Worm (Caenorhabditis elegans): ENCODE measurements around the gene C15C8.8.

The C15C8.8 gene

DNA sequence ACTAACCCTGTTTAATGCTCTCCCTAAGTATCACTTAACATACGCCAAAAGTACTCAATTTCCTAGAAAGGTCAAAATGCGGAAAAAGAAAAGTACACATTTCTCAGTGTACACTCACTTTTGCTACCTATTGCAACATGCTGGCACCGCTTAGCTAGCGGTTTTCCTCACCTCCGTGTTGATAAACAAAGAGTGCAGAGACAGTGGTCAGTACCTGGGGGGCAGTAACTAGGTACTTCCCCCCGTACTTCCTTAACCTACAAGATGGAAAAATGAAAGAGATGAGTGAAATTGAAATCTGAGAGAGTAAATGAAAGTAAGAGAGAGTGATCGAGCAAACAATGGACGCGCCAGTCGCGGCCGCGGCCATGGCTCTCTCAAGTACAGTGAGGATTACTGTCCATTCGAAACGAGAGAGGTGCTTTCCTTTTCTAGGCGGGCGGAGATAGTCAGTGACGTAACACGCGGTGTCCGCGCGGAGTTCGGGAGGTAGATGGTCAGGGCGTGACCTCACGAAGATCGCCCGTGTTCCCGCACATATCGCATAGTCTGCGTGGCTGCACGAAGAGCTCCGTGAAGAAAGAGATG is 16.0 kb downstream of the C15C8.8 start, which contains the start of gene cky-1:
Gene cky-1, plus strand, starts transcription at position 538 of the 588 bp plus-strand sequence.
- peak; percentile 26 for TF ChIP-seq ham-2 (GFP tag; optimal IDR thresholded peaks at IDR 0.05)
- no peak for TF ChIP-seq nhr-28 (tag; optimal IDR thresholded peaks at IDR 0.05)
- TF ChIP-seq zip-8 (tag; optimal IDR thresholded peaks at IDR 0.05), result peak; percentile 32

DNA sequence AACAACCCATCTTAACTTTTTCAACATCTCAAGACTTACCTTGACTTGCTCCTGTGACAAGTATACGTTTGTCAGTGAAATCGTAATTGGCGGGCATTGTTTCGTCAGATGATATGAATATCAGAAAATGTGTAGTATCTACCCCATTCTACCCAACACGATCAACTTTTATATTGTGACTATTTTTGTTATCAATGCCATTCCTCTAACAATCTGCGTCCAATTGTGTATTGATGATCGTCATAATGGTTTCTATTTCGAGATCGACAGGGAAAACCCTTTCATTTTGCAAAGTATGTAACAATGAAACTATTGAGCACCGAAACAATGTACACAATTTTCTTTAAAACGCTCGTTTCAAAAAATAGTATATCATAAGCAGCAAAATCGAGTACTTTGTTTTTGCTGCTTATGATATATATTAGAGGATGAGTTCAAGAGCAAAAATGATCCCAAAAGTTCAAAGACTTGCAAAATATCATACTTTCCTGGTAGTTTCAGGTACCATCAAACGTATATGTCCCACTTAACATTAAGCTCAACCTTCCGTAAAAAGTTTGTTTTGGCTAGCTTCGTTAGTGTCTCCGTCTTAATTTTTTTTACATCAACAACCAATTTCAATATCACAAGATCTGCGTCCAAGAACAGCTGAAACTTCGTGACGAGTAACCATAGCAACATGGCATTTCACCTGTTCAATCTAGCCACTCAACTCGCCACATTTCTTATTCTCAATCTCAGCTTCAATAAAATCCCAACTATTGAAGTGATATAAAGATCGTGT is 18.6 kb downstream of the C15C8.8 start, which contains the start of the genes dhs-21 and xbx-9:
Gene dhs-21, minus strand, starts transcription at position 181 of the 784 bp plus-strand sequence.
Gene xbx-9, plus strand, starts transcription at position 734 of the 784 bp plus-strand sequence.
- TF ChIP-seq lin-32 (GFP tag; optimal IDR thresholded peaks at IDR 0.05) (no peak), nhr-12 (tag; optimal IDR thresholded peaks at IDR 0.05) (no peak), pha-4 (tag; optimal IDR thresholded peaks at IDR 0.05) (no peak), ceh-39 (tag; optimal IDR thresholded peaks at IDR 0.05) (no peak)

DNA sequence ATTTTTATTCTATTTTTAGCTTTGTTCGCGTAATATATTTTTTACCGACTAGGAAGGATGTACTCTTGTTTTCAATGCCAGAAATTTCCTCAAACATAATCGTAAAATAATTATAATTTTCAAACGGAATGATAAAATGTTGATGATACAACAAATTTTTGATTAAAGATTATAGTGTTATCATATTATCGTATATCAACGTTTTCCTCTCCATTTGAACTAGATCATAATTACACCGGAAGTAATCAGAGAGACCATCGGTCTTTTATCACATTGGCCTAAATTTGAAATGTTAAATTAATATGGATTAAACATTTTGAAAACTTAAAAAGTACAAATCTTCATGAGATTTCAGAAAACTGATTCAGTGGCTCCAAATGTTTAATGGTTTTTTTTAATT is 19.6 kb downstream of the C15C8.8 start:
- TF ChIP-seq nhr-237 (tag; optimal IDR thresholded peaks at IDR 0.05) (no peak), snpc-4 (tag; optimal IDR thresholded peaks at IDR 0.05) (no peak)

DNA sequence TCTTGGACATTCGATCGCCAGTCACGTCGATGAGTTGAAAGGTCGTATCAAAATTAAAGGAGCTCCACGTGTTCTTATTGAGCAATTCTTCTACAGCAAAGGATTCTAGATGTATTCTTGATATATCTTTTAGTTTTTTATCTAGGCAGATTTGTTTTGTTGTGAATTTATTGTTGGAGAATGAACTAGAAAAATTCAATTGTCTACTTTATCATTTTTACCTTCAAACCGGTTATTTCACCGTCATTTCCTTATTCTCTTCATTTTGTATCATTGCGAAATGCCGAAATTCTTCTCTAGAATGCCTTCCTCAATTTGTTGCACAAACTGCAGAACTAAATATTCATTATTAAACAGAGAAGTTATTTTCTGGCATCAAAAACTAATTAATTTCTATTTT is 23.1 kb downstream of the C15C8.8 start, which contains the start of gene R11D1.10:
Gene R11D1.10, plus strand, starts transcription at position 301 of the 400 bp plus-strand sequence.
- TF ChIP-seq ceh-39 (tag; optimal IDR thresholded peaks at IDR 0.05), result no peak
- TF ChIP-seq ceh-43 (GFP tag; optimal IDR thresholded peaks at IDR 0.05), result no peak
- TF ChIP-seq nhr-76 (tag; optimal IDR thresholded peaks at IDR 0.05), result no peak
- TF ChIP-seq tbx-8 (GFP tag; optimal IDR thresholded peaks at IDR 0.05), result no peak
- no peak for TF ChIP-seq sptf-1 (tag; optimal IDR thresholded peaks at IDR 0.05)
- no peak for TF ChIP-seq ces-1 (GFP tag; optimal IDR thresholded peaks at IDR 0.05)
- no peak for TF ChIP-seq mab-5 (tag; optimal IDR thresholded peaks at IDR 0.05)
- no peak for TF ChIP-seq drap-1 (GFP tag; optimal IDR thresholded peaks at IDR 0.05)
- TF ChIP-seq cnd-1 (tag; optimal IDR thresholded peaks at IDR 0.05), result no peak
- TF ChIP-seq nhr-28 (tag; optimal IDR thresholded peaks at IDR 0.05), result no peak
- TF ChIP-seq unc-39 (tag; optimal IDR thresholded peaks at IDR 0.05), result no peak

DNA sequence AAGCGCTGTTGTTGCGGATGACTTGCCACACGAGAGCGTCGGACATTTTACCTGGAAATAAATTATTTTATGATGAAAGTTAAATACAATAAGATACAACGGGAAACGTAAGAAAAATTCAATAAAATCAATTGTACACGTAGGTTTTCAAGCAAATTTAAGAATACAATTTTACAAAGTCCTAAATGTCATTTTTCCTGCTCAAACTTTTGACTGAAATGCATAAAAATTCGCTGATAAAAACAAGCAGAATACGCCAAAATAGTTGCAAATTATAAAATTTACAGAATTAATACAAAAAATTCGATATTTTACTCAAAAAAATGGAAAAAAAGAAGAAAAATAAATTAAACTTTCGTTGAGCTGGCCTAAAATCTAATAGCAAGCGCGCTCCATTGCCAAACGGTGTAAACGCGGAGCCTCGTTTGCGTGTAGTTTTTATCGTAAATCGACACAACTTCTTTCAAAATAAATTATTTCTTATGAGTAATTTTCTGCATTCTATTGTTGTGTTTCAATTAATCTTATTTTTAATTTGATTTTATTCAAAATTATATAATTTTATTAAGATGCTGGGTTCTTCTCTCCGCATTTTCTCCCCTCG is 24.1 kb downstream of the C15C8.8 start, which contains the start of the genes rpl-28 and mrpl-49:
Gene rpl-28, minus strand, starts transcription at position 51 of the 604 bp plus-strand sequence.
Gene mrpl-49, plus strand, starts transcription at position 570 of the 604 bp plus-strand sequence.
- TF ChIP-seq mep-1 (tag; optimal IDR thresholded peaks at IDR 0.05), result peak; percentile 77
- peak; percentile 89 for TF ChIP-seq nhr-237 (tag; optimal IDR thresholded peaks at IDR 0.05)
- peak; percentile 77 for TF ChIP-seq pha-4 (tag; optimal IDR thresholded peaks at IDR 0.05)
- peak; percentile 86 for TF ChIP-seq lin-13 (tag; optimal IDR thresholded peaks at IDR 0.05)
- peak; percentile 53 for TF ChIP-seq nhr-2 (tag; optimal IDR thresholded peaks at IDR 0.05)
- peak; percentile 87 for TF ChIP-seq lsy-2 (tag; optimal IDR thresholded peaks at IDR 0.05)
- peak; percentile 53 for TF ChIP-seq hlh-1 (tag; optimal IDR thresholded peaks at IDR 0.05)
- peak; percentile 16 for TF ChIP-seq unc-62 (GFP tag; optimal IDR thresholded peaks at IDR 0.05)
- no peak for TF ChIP-seq ceh-43 (GFP tag; optimal IDR thresholded peaks at IDR 0.05)
- peak; percentile 75 for TF ChIP-seq ceh-39 (tag; optimal IDR thresholded peaks at IDR 0.05)
- no peak for TF ChIP-seq unc-39 (tag; optimal IDR thresholded peaks at IDR 0.05)
- TF ChIP-seq cnd-1 (tag; optimal IDR thresholded peaks at IDR 0.05), result peak; percentile 28
- peak; percentile 81 for TF ChIP-seq ces-1 (GFP tag; optimal IDR thresholded peaks at IDR 0.05)
- TF ChIP-seq mab-5 (tag; optimal IDR thresholded peaks at IDR 0.05), result peak; percentile 34
- TF ChIP-seq nhr-76 (tag; optimal IDR thresholded peaks at IDR 0.05), result no peak

DNA sequence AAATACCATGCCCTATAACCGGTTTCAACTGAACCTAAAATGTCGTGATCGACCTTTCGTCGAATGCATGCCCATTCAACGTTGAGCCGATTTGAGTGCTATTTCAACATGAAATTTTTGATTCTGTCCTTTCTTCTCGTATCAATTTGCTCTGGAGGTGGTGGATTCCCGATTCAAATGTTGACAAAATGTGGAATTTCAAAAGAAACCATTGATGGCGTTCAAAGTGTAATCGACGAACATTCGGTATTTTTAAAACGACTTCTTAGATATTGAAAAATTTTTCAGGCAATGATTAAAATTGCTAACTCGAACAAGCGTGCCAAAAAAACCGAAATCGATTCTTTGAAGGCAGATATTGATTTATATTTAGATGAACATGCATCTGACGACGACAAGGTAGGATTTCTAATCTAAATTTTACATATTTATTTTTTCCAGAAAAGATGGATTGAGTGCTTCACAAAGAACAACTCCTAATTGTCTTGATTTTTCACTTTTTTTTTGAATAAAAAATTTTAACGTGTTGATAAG is 25.1 kb downstream of the C15C8.8 start, which contains the start of gene R11D1.13:
Gene R11D1.13, plus strand, starts transcription at position 51 of the 534 bp plus-strand sequence.
- no peak for TF ChIP-seq drap-1 (GFP tag; optimal IDR thresholded peaks at IDR 0.05)
- no peak for TF ChIP-seq M03D4.4 (tag; optimal IDR thresholded peaks at IDR 0.05)
- TF ChIP-seq elt-1 (tag; optimal IDR thresholded peaks at IDR 0.05; ENCODE audit: borderline replicate concordance, insufficient read depth), result no peak
- TF ChIP-seq ceh-83 (GFP tag; optimal IDR thresholded peaks at IDR 0.05), result no peak
- TF ChIP-seq nhr-28 (tag; optimal IDR thresholded peaks at IDR 0.05), result no peak
- TF ChIP-seq blmp-1 (tag; optimal IDR thresholded peaks at IDR 0.05), result no peak
- TF ChIP-seq mls-2 (tag; optimal IDR thresholded peaks at IDR 0.05), result no peak
- no peak for TF ChIP-seq zip-8 (tag; optimal IDR thresholded peaks at IDR 0.05)
- no peak for TF ChIP-seq nhr-2 (tag; optimal IDR thresholded peaks at IDR 0.05)
- no peak for TF ChIP-seq lin-13 (tag; optimal IDR thresholded peaks at IDR 0.05)
- TF ChIP-seq ham-2 (GFP tag; optimal IDR thresholded peaks at IDR 0.05), result no peak
- TF ChIP-seq pha-4 (tag; optimal IDR thresholded peaks at IDR 0.05), result no peak

Measured in whole organism, mixed stage, embryonic.